Fruit fly (Drosophila melanogaster): ENCODE data around the gene Ogg1.

Ogg1 gene

dm6 chrX:8677434-8677833 is 12.7 kb upstream of the Ogg1 start (continued):
- no peak for TF ChIP-seq Doc2 (GFP tag; IDR thresholded peaks at IDR 0.05)
- no peak for TF ChIP-seq Lpt (GFP tag; optimal IDR thresholded peaks at IDR 0.05)
- no peak for TF ChIP-seq CrebB (tag; optimal IDR thresholded peaks at IDR 0.05)
- TF ChIP-seq CG1602 (GFP tag; optimal IDR thresholded peaks at IDR 0.05) = no peak
- TF ChIP-seq CG1832 (GFP tag; optimal IDR thresholded peaks at IDR 0.05) = no peak
- no peak for TF ChIP-seq Hr3 (GFP tag; optimal IDR thresholded peaks at IDR 0.05)
- peak; percentile 2 for TF ChIP-seq CG33213 (GFP tag; optimal IDR thresholded peaks at IDR 0.05)
- TF ChIP-seq Oaz (GFP tag; IDR thresholded peaks at IDR 0.05) = no peak
- no peak for TF ChIP-seq Hey (tag; optimal IDR thresholded peaks at IDR 0.05)
- no peak for TF ChIP-seq CG9727 (GFP tag; optimal IDR thresholded peaks at IDR 0.05)
- no peak for TF ChIP-seq Poxn (GFP tag; IDR thresholded peaks at IDR 0.05)
- no peak for TF ChIP-seq CG17186 (GFP tag; optimal IDR thresholded peaks at IDR 0.05)
- no peak for TF ChIP-seq CG5245 (GFP tag; optimal IDR thresholded peaks at IDR 0.05)
- no peak for TF ChIP-seq chif (GFP tag; optimal IDR thresholded peaks at IDR 0.05)
- no peak for TF ChIP-seq CG11093 (GFP tag; IDR thresholded peaks at IDR 0.05)
- TF ChIP-seq dm (GFP tag; optimal IDR thresholded peaks at IDR 0.05) = no peak
- TF ChIP-seq CG8359 (GFP tag; optimal IDR thresholded peaks at IDR 0.05; ENCODE audit: borderline replicate concordance) = peak; percentile 70
- no peak for TF ChIP-seq CG8924 (tag; optimal IDR thresholded peaks at IDR 0.05)
- no peak for TF ChIP-seq Optix (GFP tag; IDR thresholded peaks at IDR 0.05)
- TF ChIP-seq CG14050 (GFP tag; IDR thresholded peaks at IDR 0.05) = no peak
- no peak for TF ChIP-seq hbn (GFP tag; IDR thresholded peaks at IDR 0.05; ENCODE audit: partially characterized antibody)
- TF ChIP-seq Bdp1 (GFP tag; optimal IDR thresholded peaks at IDR 0.05) = no peak
- no peak for TF ChIP-seq CG9932 (GFP tag; IDR thresholded peaks at IDR 0.05)
- TF ChIP-seq CG6175 (GFP tag; IDR thresholded peaks at IDR 0.05) = no peak
- TF ChIP-seq jing (GFP tag; optimal IDR thresholded peaks at IDR 0.05) = no peak
- no peak for TF ChIP-seq CG10321 (GFP tag; IDR thresholded peaks at IDR 0.05)
- TF ChIP-seq CG4730 (GFP tag; IDR thresholded peaks at IDR 0.05) = no peak
- no peak for TF ChIP-seq gcm (GFP tag; optimal IDR thresholded peaks at IDR 0.05)
- TF ChIP-seq Bteb2 (GFP tag; optimal IDR thresholded peaks at IDR 0.05) = no peak
- TF ChIP-seq Ets65A (GFP tag) = no peak
- no peak for TF ChIP-seq CG34376 (GFP tag; optimal IDR thresholded peaks at IDR 0.05)
- no peak for TF ChIP-seq CG3847 (GFP tag; IDR thresholded peaks at IDR 0.05)
- TF ChIP-seq ERR (GFP tag; optimal IDR thresholded peaks at IDR 0.05) = peak; percentile 56
- no peak for TF ChIP-seq CG34422 (GFP tag; IDR thresholded peaks at IDR 0.05)
- TF ChIP-seq CG17359 (tag; optimal IDR thresholded peaks at IDR 0.05) = peak; percentile 39
- peak; percentile 79 for TF ChIP-seq pum (GFP tag; optimal IDR thresholded peaks at IDR 0.05)
- TF ChIP-seq org-1 (GFP tag; optimal IDR thresholded peaks at IDR 0.05) = peak; percentile 58
- no peak for TF ChIP-seq CG6765 (GFP tag; optimal IDR thresholded peaks at IDR 0.05)
- TF ChIP-seq toy (GFP tag; IDR thresholded peaks at IDR 0.05) = no peak
- no peak for TF ChIP-seq CG9817 (tag; optimal IDR thresholded peaks at IDR 0.05)
- TF ChIP-seq CG9609 (GFP tag; optimal IDR thresholded peaks at IDR 0.05) = no peak
- no peak for TF ChIP-seq jigr1 (GFP tag; IDR thresholded peaks at IDR 0.05)
- TF ChIP-seq HLH4C (GFP tag; IDR thresholded peaks at IDR 0.05; ENCODE audit: partially characterized antibody) = no peak
- no peak for TF ChIP-seq sd (tag; optimal IDR thresholded peaks at IDR 0.05)
- no peak for TF ChIP-seq HLH54F (GFP tag; optimal IDR thresholded peaks at IDR 0.05)
- TF ChIP-seq crc (GFP tag; optimal IDR thresholded peaks at IDR 0.05) = peak; percentile 68
- TF ChIP-seq CG11247 (GFP tag; IDR thresholded peaks at IDR 0.05) = no peak
- no peak for TF ChIP-seq CHES-1-like (GFP tag; optimal IDR thresholded peaks at IDR 0.05)
- no peak for TF ChIP-seq odd (GFP tag; optimal IDR thresholded peaks at IDR 0.05)
- TF ChIP-seq Stat92E (GFP tag; optimal IDR thresholded peaks at IDR 0.05) = no peak
- TF ChIP-seq CG11695 (GFP tag; IDR thresholded peaks at IDR 0.05) = no peak
- TF ChIP-seq nmo (GFP tag; optimal IDR thresholded peaks at IDR 0.05) = peak; percentile 93
- TF ChIP-seq ara (GFP tag; IDR thresholded peaks at IDR 0.05) = no peak
